Worm (Caenorhabditis elegans) whole organism, L2 larva: Measurements from ENCODE around the gene tpp-2.

Experiments
- gmeb-1 ChIP-seq: fragments of 150-350 bp; optimal IDR thresholded peaks from 2 replicates; lab custom pipeline; 2014; ENCODE audit warnings: missing biosample characterization, missing genetic modification characterization
- nhr-77 ChIP-seq: fragments of 150-350 bp; optimal IDR thresholded peaks from 2 replicates; lab custom pipeline; 2014; ENCODE audit warnings: missing biosample characterization, missing genetic modification characterization
- unc-39 ChIP-seq: fragments of 150-350 bp; optimal IDR thresholded peaks from 2 replicates; lab custom pipeline; 2014; ENCODE audit warnings: missing biosample characterization, missing genetic modification characterization
- unc-55 ChIP-seq: fragments of 150-350 bp; sonication (generic microtip); optimal IDR thresholded peaks from 3 replicates; lab custom pipeline; 2014; ENCODE audit warnings: missing biosample characterization, missing genetic modification reagents, missing genetic modification characterization
- unc-62 ChIP-seq: fragments of 150-350 bp; optimal IDR thresholded peaks from 2 replicates; lab custom pipeline; 2014; ENCODE audit warnings: missing biosample characterization, missing genetic modification reagents, missing genetic modification characterization
- zag-1 ChIP-seq: fragments of 150-350 bp; optimal IDR thresholded peaks from 2 replicates; lab custom pipeline; 2014; ENCODE audit warnings: missing biosample characterization, missing genetic modification characterization

ce11 chrII:6142539-6142938, 45.1 kb upstream of the tpp-2 start:
- TF ChIP-seq unc-62 (GFP tag; lab: Kevin White, UChicago) (no peak), nhr-77 (no peak), unc-55 (no peak), zag-1 (no peak), gmeb-1 (tag; lab: Kevin White, UChicago) (no peak), unc-39 (tag; lab: Kevin White, UChicago) (no peak)
